Fruit fly (Drosophila melanogaster) whole organism, adult: ENCODE measurements around the gene CG12589.

Experiments
- CG11617 ChIP-seq: fragments of 200-800 bp; sonication (Bioruptor generic); optimal IDR thresholded peaks from 2 replicates; lab custom pipeline; 2017; ENCODE audit warnings: mild to moderate bottlenecking, missing biosample characterization, missing genetic modification reagents, missing genetic modification characterization
- CG12768 ChIP-seq: fragments of 200-800 bp; sonication (Bioruptor generic); optimal IDR thresholded peaks from 2 replicates; lab custom pipeline; 2017; ENCODE audit warnings: missing biosample characterization, missing genetic modification characterization, mild to moderate bottlenecking, moderate library complexity, missing genetic modification reagents
- Hr96 ChIP-seq: fragments of 200-800 bp; sonication (Bioruptor generic); optimal IDR thresholded peaks from 2 replicates; lab custom pipeline; 2016; ENCODE audit warnings: missing biosample characterization, missing genetic modification characterization

- TF ChIP-seq CG11617 = no peak
- no peak for TF ChIP-seq CG12768
- TF ChIP-seq Hr96 = no peak
Observed at dm6 chr3R:5100323-5101055, 38.3 kb downstream of the CG12589 start.
